Worm (Caenorhabditis elegans) whole organism, L3 larva: ENCODE results near the gene idpc-1.

Experiments
- eor-1 ChIP-seq, 2 experiments: fragments of 150-350 bp; optimal IDR thresholded peaks; 2 replicates each; lab custom pipeline; 2014 to 2018; ENCODE audit warnings: missing biosample characterization in 2 of 2, missing genetic modification characterization in 2 of 2
- tbx-2 ChIP-seq: sonication (generic microtip); optimal IDR thresholded peaks from 2 replicates; lab custom pipeline; 2016; ENCODE audit warnings: mild to moderate bottlenecking, missing genetic modification characterization, missing compliant biosample characterization
- unc-39 ChIP-seq: sonication (generic microtip); optimal IDR thresholded peaks from 4 replicates; lab custom pipeline; 2017; ENCODE audit warnings: missing biosample characterization, missing genetic modification characterization
- ztf-11 ChIP-seq: fragments of 150-350 bp; optimal IDR thresholded peaks from 2 replicates; lab custom pipeline; 2014; ENCODE audit warnings: missing biosample characterization, missing genetic modification characterization

DNA sequence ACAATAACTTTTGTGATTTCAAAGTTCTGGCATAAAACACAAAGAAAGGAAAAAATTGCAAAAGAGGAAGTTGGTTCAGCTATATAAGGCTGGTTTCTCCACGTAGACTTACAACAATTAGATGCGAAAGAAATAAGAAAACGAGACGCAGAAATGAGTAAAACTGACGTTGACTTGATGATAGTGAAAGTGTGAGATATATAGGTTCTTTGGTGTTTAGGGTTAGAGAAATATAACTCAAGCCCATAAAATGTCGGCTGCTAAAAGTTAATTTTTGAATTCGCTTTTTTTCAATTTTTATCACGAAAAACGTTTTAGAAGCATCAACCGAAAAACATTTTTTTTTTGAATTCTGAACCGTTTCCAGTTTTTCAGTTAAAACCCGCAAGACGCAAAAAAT is 48.6 kb upstream of the idpc-1 start:
- TF ChIP-seq ztf-11, result no peak
- TF ChIP-seq tbx-2 (tag; lab: Kevin White, UChicago), result no peak
- no peak for TF ChIP-seq unc-39 (tag; lab: Kevin White, UChicago)
- TF ChIP-seq eor-1 (tag; optimal IDR thresholded peaks at IDR 0.05; lab: Kevin White, UChicago), result no peak
